Worm (Caenorhabditis elegans): ENCODE measurements around the gene del-2.

del-2 gene

ce11 chrIV:9647789-9648361 lies 6.0 kb upstream of the del-2 start, which contains the start of gene amph-1 (continued):
- TF ChIP-seq ceh-32 (tag; optimal IDR thresholded peaks at IDR 0.05; ENCODE audit: poor library complexity) (no peak), nhr-6 (tag; optimal IDR thresholded peaks at IDR 0.05) (no peak), T26A8.4 (GFP tag; IDR thresholded peaks at IDR 0.05) (no peak), F37D6.2 (tag; optimal IDR thresholded peaks at IDR 0.05) (no peak), hmg-1.1 (GFP tag; IDR thresholded peaks at IDR 0.05) (peak; percentile 44; the same call in 1 of the 2 replicates), tag-97 (GFP tag; IDR thresholded peaks at IDR 0.05) (no peak), F10B5.3 (tag; optimal IDR thresholded peaks at IDR 0.05) (no peak), tra-1 (GFP tag; IDR thresholded peaks at IDR 0.05) (no peak), snpc-4 (tag; optimal IDR thresholded peaks at IDR 0.05) (no peak), lin-1 (GFP tag; IDR thresholded peaks at IDR 0.05) (no peak), duxl-1 (tag; optimal IDR thresholded peaks at IDR 0.05; ENCODE audit: poor library complexity) (no peak), egl-43 (GFP tag; IDR thresholded peaks at IDR 0.05) (no peak), hlh-11 (tag; optimal IDR thresholded peaks at IDR 0.05) (peak; percentile 73), pha-4 (GFP tag; IDR thresholded peaks at IDR 0.05) (no peak), pha-4 (tag; optimal IDR thresholded peaks at IDR 0.05) (no peak), nhr-10 (tag; optimal IDR thresholded peaks at IDR 0.05) (no peak)

ce11 chrIV:9643188-9643587 lies 1.4 kb upstream of the del-2 start, which contains the start of gene degl-2:
TSS of gene degl-2 (plus strand) at chrIV:9643488.
- no peak for TF ChIP-seq T26A8.4 (GFP tag; IDR thresholded peaks at IDR 0.05)
- no peak for TF ChIP-seq set-16 (GFP tag; IDR thresholded peaks at IDR 0.05)
- no peak for TF ChIP-seq zip-2 (tag; optimal IDR thresholded peaks at IDR 0.05)
- TF ChIP-seq lsy-2 (tag; optimal IDR thresholded peaks at IDR 0.05) = no peak

- TF ChIP-seq snpc-1.2 (GFP tag; IDR thresholded peaks at IDR 0.05) (no peak), aha-1 (tag) (peak; percentile 3), F10B5.3 (tag; optimal IDR thresholded peaks at IDR 0.05) (no peak), nhr-41 (GFP tag; IDR thresholded peaks at IDR 0.05) (no peak), lin-38 (GFP tag; IDR thresholded peaks at IDR 0.05) (no peak)
Observed at ce11 chrIV:9634848-9635247, 7.0 kb downstream of the del-2 start, which contains the start of gene mca-1. TSS of gene mca-1 (minus strand) at chrIV:9634948.

- peak; percentile 39 for TF ChIP-seq hlh-11 (tag; optimal IDR thresholded peaks at IDR 0.05)
- TF ChIP-seq lin-29 (GFP tag; IDR thresholded peaks at IDR 0.05) = no peak
- TF ChIP-seq aha-1 (tag) = no peak
- TF ChIP-seq hlh-30 (tag; optimal IDR thresholded peaks at IDR 0.05; ENCODE audit: insufficient read depth) = peak; percentile 13
- TF ChIP-seq nhr-48 (tag; optimal IDR thresholded peaks at IDR 0.05) = peak; percentile 64
- TF ChIP-seq dmd-6 (GFP tag; IDR thresholded peaks at IDR 0.05) = peak; percentile 38
- TF ChIP-seq cey-2 (tag; optimal IDR thresholded peaks at IDR 0.05; ENCODE audit: borderline replicate concordance, insufficient read depth) = peak; percentile 37
- TF ChIP-seq lim-7 (GFP tag; IDR thresholded peaks at IDR 0.05) = no peak
Observed at ce11 chrIV:9633889-9634288, 7.9 kb downstream of the del-2 start.

DNA sequence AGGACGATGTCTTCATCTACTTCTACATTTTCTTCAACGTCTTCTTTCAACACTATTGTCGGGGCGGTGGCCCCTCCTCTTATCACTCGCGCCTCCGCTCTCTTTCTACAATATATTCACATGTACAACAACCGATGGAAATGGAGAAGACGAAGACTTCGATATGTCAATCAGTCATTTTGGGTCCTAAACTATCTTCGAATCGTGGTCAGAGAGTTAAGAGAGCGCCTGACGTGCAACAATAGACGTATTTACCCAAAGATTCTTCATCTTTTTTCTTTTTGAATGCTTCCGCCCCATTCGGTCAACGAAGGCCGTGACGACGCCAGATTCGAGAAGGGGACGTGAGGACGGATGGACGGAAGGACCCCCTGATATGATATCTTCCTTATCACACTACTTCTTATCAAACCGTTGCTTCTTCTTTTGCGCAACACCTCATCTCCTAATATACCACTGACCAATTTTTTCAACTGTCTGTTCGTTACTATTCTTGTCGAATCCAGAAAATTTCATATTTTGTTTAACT lies 8.8 kb downstream of the del-2 start:
- TF ChIP-seq vab-7 (GFP tag; IDR thresholded peaks at IDR 0.05) (no peak), unc-62 (GFP tag; optimal IDR thresholded peaks at IDR 0.05 in 1 of 2) (peak in 1 of 2 experiments; percentile 9), unc-62 (tag; optimal IDR thresholded peaks at IDR 0.05) (no peak), mdl-1 (tag; optimal IDR thresholded peaks at IDR 0.05) (peak in 1 of 2 experiments; percentile 26), mes-2 (tag; optimal IDR thresholded peaks at IDR 0.05; ENCODE audit: poor library complexity, severe bottlenecking) (no peak), ztf-7 (tag; optimal IDR thresholded peaks at IDR 0.05) (no peak), gei-8 (GFP tag; optimal IDR thresholded peaks at IDR 0.05) (no peak), ZK337.2 (GFP tag; IDR thresholded peaks at IDR 0.05) (no peak), hlh-30 (tag; optimal IDR thresholded peaks at IDR 0.05; ENCODE audit: insufficient read depth) (peak; percentile 41), nhr-48 (tag; optimal IDR thresholded peaks at IDR 0.05) (peak; percentile 10), ctbp-1 (GFP tag; IDR thresholded peaks at IDR 0.05) (no peak), zip-11 (GFP tag; IDR thresholded peaks at IDR 0.05) (no peak), lin-29 (GFP tag; IDR thresholded peaks at IDR 0.05) (no peak), daf-12 (tag; optimal IDR thresholded peaks at IDR 0.05) (no peak), daf-19 (GFP tag; conservative IDR thresholded peaks at IDR 0.05) (no peak), spr-1 (tag; optimal IDR thresholded peaks at IDR 0.05) (no peak), php-3 (GFP tag; IDR thresholded peaks at IDR 0.05) (no peak), spr-3 (GFP tag; optimal IDR thresholded peaks at IDR 0.05) (no peak)
